Fruit fly (Drosophila melanogaster): ENCODE results near the gene CG18764.
A peak's percentile ranks its signal among the peaks of the same experiment; 100 is the strongest.

Gene CG18764

DNA sequence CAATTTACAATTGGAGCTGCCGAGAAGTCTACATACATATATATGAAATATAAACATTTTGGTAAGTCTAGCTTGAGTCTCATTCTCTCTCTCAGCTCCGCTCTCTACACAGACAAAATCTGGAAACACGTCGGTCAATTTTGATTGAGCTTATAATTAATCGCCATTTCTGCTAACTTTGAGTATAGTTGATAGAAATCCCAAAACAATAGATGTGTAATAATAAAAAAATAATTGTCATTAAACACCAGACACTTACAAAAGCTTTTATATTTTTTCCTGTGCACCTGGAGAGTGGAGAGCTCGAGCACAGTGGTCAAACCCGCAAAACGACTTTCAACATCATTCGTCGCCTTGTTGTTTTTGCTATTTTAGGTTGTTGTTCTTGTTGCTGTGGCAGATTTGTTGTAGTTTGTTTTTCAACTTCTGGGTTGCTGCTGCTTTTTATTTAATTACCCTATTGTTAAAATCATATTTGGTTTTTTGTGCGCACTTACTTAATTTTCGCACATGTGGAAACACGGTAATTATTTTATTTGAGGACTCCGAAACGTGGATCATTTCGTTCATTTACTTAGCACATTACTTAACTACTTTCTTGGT lies 30.0 kb downstream of the CG18764 start (continued):
- TF ChIP-seq CG7357 (GFP tag; IDR thresholded peaks at IDR 0.05) (peak; percentile 91), Hmr (GFP tag; optimal IDR thresholded peaks at IDR 0.05) (peak; percentile 97), zen2 (GFP tag; IDR thresholded peaks at IDR 0.05; ENCODE audit: partially characterized antibody) (no peak), CG1832 (GFP tag; optimal IDR thresholded peaks at IDR 0.05) (no peak), CG15514 (GFP tag; optimal IDR thresholded peaks at IDR 0.05) (peak; percentile 91), CHES-1-like (GFP tag; optimal IDR thresholded peaks at IDR 0.05) (peak; percentile 92), grn (GFP tag; optimal IDR thresholded peaks at IDR 0.05) (peak; percentile 62), CG6175 (GFP tag; IDR thresholded peaks at IDR 0.05) (peak; percentile 96), mld (GFP tag; IDR thresholded peaks at IDR 0.05; ENCODE audit: partially characterized antibody) (no peak), CG5953 (GFP tag; IDR thresholded peaks at IDR 0.05) (peak; percentile 94), eyg (GFP tag; optimal IDR thresholded peaks at IDR 0.05) (peak; percentile 88), CG12744 (GFP tag; optimal IDR thresholded peaks at IDR 0.05) (peak; percentile 96), CG13296 (GFP tag; optimal IDR thresholded peaks at IDR 0.05) (peak; percentile 94), cas (GFP tag; IDR thresholded peaks at IDR 0.05) (peak; percentile 95), Ravus (GFP tag; IDR thresholded peaks at IDR 0.05) (peak; percentile 91), ab (GFP tag; optimal IDR thresholded peaks at IDR 0.05) (peak; percentile 84), CG15696 (tag; optimal IDR thresholded peaks at IDR 0.05) (peak; percentile 76), cad (GFP tag; optimal IDR thresholded peaks at IDR 0.05) (no peak), Sox100B (GFP tag; optimal IDR thresholded peaks at IDR 0.05) (peak; percentile 92), Atf6 (GFP tag; IDR thresholded peaks at IDR 0.05) (peak; percentile 97), Hr78 (GFP tag; optimal IDR thresholded peaks at IDR 0.05) (peak in 1 of 2 experiments; percentile 77), ken (GFP tag; IDR thresholded peaks at IDR 0.05) (peak; percentile 95), Dek (tag; optimal IDR thresholded peaks at IDR 0.05) (peak; percentile 97), MBD-R2 (GFP tag; IDR thresholded peaks at IDR 0.05) (peak; percentile 94), CG13424 (tag; optimal IDR thresholded peaks at IDR 0.05) (peak; percentile 97), crol (GFP tag; IDR thresholded peaks at IDR 0.05) (peak; percentile 45), Xrp1 (GFP tag; IDR thresholded peaks at IDR 0.05) (peak; percentile 97), kay (GFP tag; optimal IDR thresholded peaks at IDR 0.05) (peak; percentile 87), CG3995 (GFP tag; optimal IDR thresholded peaks at IDR 0.05) (peak; percentile 65), CG11456 (GFP tag; IDR thresholded peaks at IDR 0.05) (peak; percentile 97), gt (GFP tag; IDR thresholded peaks at IDR 0.05) (peak; percentile 87), nerfin-2 (GFP tag; IDR thresholded peaks at IDR 0.05; ENCODE audit: partially characterized antibody) (no peak), Vsx1 (GFP tag; optimal IDR thresholded peaks at IDR 0.05) (peak; percentile 90), Tbp (GFP tag; optimal IDR thresholded peaks at IDR 0.05) (no peak), CG7556 (GFP tag; optimal IDR thresholded peaks at IDR 0.05) (peak; percentile 95), CG13123 (GFP tag; optimal IDR thresholded peaks at IDR 0.05) (peak; percentile 93), Lhr (GFP tag; optimal IDR thresholded peaks at IDR 0.05) (peak; percentile 84), CG12236 (GFP tag; optimal IDR thresholded peaks at IDR 0.05) (peak; percentile 90), hkb (optimal IDR thresholded peaks at IDR 0.05) (no peak), hkb (GFP tag; IDR thresholded peaks at IDR 0.05) (peak; percentile 98), CkIIα-i1 (GFP tag; IDR thresholded peaks at IDR 0.05) (peak; percentile 80), her (GFP tag; optimal IDR thresholded peaks at IDR 0.05) (peak; percentile 91), CG6272 (GFP tag; IDR thresholded peaks at IDR 0.05) (peak; percentile 95), CG32532 (GFP tag; IDR thresholded peaks at IDR 0.05) (peak; percentile 98), CG3838 (GFP tag; optimal IDR thresholded peaks at IDR 0.05) (peak; percentile 92), CG18599 (GFP tag; optimal IDR thresholded peaks at IDR 0.05) (peak; percentile 97), sc (optimal IDR thresholded peaks at IDR 0.05) (no peak), sc (GFP tag; optimal IDR thresholded peaks at IDR 0.05) (peak; percentile 92), CG15073 (GFP tag; optimal IDR thresholded peaks at IDR 0.05) (peak; percentile 71), Pdp1 (GFP tag; optimal IDR thresholded peaks at IDR 0.05) (peak; percentile 95 to 97), ap (GFP tag; IDR thresholded peaks at IDR 0.05) (peak; percentile 93)
